Worm (Caenorhabditis elegans) whole organism, L3 larva: ENCODE results near the gene B0244.9.

Experiments used
- daf-12 ChIP-seq: fragments of 150-350 bp; optimal IDR thresholded peaks from 2 replicates; lab custom pipeline; 2014; ENCODE audit warnings: missing biosample characterization, missing genetic modification reagents, missing genetic modification characterization
- egl-27 ChIP-seq: sonication (generic microtip); optimal IDR thresholded peaks from 4 replicates; lab custom pipeline; 2017; ENCODE audit warnings: missing biosample characterization, missing genetic modification reagents, missing genetic modification characterization
- elt-2 ChIP-seq: sonication (generic microtip); optimal IDR thresholded peaks from 2 replicates; lab custom pipeline; 2016; ENCODE audit warnings: missing genetic modification reagents, mild to moderate bottlenecking, missing genetic modification characterization, missing compliant biosample characterization
- lin-15B ChIP-seq: fragments of 150-350 bp; optimal IDR thresholded peaks from 2 replicates; lab custom pipeline; 2014; ENCODE audit warnings: missing biosample characterization, missing genetic modification characterization
- lin-39 ChIP-seq: fragments of 150-350 bp; optimal IDR thresholded peaks from 2 replicates; lab custom pipeline; 2018; ENCODE audit warnings: missing biosample characterization, missing genetic modification reagents, missing genetic modification characterization
- mml-1 ChIP-seq: fragments of 150-350 bp; sonication (generic microtip); optimal IDR thresholded peaks from 3 replicates; lab custom pipeline; 2014; ENCODE audit warnings: missing biosample characterization, missing genetic modification characterization
- nhr-12 ChIP-seq: fragments of 150-350 bp; optimal IDR thresholded peaks from 2 replicates; lab custom pipeline; 2014; ENCODE audit warnings: missing biosample characterization, missing genetic modification characterization
- nhr-237 ChIP-seq: fragments of 150-350 bp; optimal IDR thresholded peaks from 2 replicates; lab custom pipeline; 2014; ENCODE audit warnings: missing biosample characterization, missing genetic modification characterization
- nhr-25 ChIP-seq: sonication (generic microtip); optimal IDR thresholded peaks from 2 replicates; lab custom pipeline; 2017; ENCODE audit warnings: missing biosample characterization, missing genetic modification characterization
- skn-1 ChIP-seq: fragments of 150-350 bp; optimal IDR thresholded peaks from 2 replicates; lab custom pipeline; 2014; ENCODE audit warnings: missing biosample characterization, missing genetic modification characterization
- ztf-11 ChIP-seq: fragments of 150-350 bp; optimal IDR thresholded peaks from 2 replicates; lab custom pipeline; 2014; ENCODE audit warnings: missing biosample characterization, missing genetic modification characterization
- ztf-4 ChIP-seq: fragments of 150-350 bp; optimal IDR thresholded peaks from 2 replicates; lab custom pipeline; 2014; ENCODE audit warnings: missing biosample characterization, missing genetic modification characterization

ce11 chrIII:5721888-5722287 lies 8.9 kb downstream of the B0244.9 start:
- TF ChIP-seq egl-27 (tag; lab: Kevin White, UChicago) (no peak), skn-1 (tag; lab: Kevin White, UChicago) (no peak), ztf-4 (tag; lab: Kevin White, UChicago) (no peak), daf-12 (tag; lab: Kevin White, UChicago) (no peak), ztf-11 (tag; lab: Kevin White, UChicago) (no peak), nhr-237 (tag; lab: Kevin White, UChicago) (no peak), elt-2 (tag; lab: Kevin White, UChicago) (peak; percentile 91), nhr-25 (tag; lab: Kevin White, UChicago) (peak; percentile 24), lin-39 (tag; lab: Kevin White, UChicago) (no peak), lin-15B (peak; percentile 52), nhr-12 (tag; lab: Kevin White, UChicago) (no peak), mml-1 (tag; lab: Kevin White, UChicago) (no peak)
